Worm (Caenorhabditis elegans): ENCODE results near the gene C17E7.9.

- TF ChIP-seq nhr-11 (tag; optimal IDR thresholded peaks at IDR 0.05) (no peak), elt-2 (tag; optimal IDR thresholded peaks at IDR 0.05) (no peak), unc-55 (GFP tag; optimal IDR thresholded peaks at IDR 0.05) (no peak), unc-86 (tag; optimal IDR thresholded peaks at IDR 0.05) (no peak), ama-1 (optimal IDR thresholded peaks at IDR 0.05) (no peak), ceh-14 (tag; optimal IDR thresholded peaks at IDR 0.05) (no peak), pha-4 (tag; optimal IDR thresholded peaks at IDR 0.05) (no peak)
These were observed 22.5 kb upstream of the C17E7.9 start for ce11 chrV:3913131-3913530.

Data from whole organism, late embryonic.